Fruit fly (Drosophila melanogaster): ENCODE results near the gene IFT43.

dm6 chr2L:12644301-12644700 is 50.5 kb downstream of the IFT43 start:
- TF ChIP-seq insv (optimal IDR thresholded peaks at IDR 0.05), result no peak
- no peak for TF ChIP-seq h (optimal IDR thresholded peaks at IDR 0.05)
- TF ChIP-seq psq (optimal IDR thresholded peaks at IDR 0.05), result no peak
- TF ChIP-seq Sin3A (optimal IDR thresholded peaks at IDR 0.05), result no peak
- TF ChIP-seq Myc (optimal IDR thresholded peaks at IDR 0.05), result no peak
